Worm (Caenorhabditis elegans): ENCODE results near the gene lmbr-1.

The lmbr-1 gene

DNA sequence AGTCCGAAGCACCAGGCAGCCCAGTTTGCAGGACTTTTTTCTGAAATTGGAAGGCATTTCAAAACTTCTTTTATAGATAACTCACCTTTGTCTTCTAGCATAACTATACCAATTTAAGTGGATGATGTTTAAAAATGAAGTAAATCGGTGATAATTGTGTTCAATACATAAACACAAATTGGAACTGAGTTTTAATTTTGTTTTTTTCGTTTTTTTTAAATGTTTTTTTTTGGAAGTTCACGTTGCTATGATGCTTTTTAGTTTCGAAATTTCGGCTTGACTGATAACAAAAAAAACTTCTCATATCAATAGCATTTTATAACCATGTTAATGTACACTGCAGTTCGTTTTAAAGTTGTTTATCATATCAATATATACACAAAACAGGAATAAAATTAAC lies 17.5 kb downstream of the lmbr-1 start, which contains the start of gene ZK353.4:
Gene ZK353.4 (minus strand): TSS at position 101 of the 400 bp plus-strand sequence.
- TF ChIP-seq ets-4 (tag; optimal IDR thresholded peaks at IDR 0.05) (no peak), T23F11.4 (GFP tag; optimal IDR thresholded peaks at IDR 0.05) (no peak), pha-4 (tag; optimal IDR thresholded peaks at IDR 0.05) (no peak), tbx-2 (tag; optimal IDR thresholded peaks at IDR 0.05) (no peak), pax-1 (tag; optimal IDR thresholded peaks at IDR 0.05) (no peak), unc-55 (GFP tag; optimal IDR thresholded peaks at IDR 0.05) (no peak), hlh-8 (tag; optimal IDR thresholded peaks at IDR 0.05) (no peak), hlh-6 (tag; optimal IDR thresholded peaks at IDR 0.05) (no peak), ceh-24 (tag; optimal IDR thresholded peaks at IDR 0.05) (no peak), C38D4.7 (GFP tag; optimal IDR thresholded peaks at IDR 0.05) (no peak), ztf-16 (tag; optimal IDR thresholded peaks at IDR 0.05) (no peak), unc-42 (tag; optimal IDR thresholded peaks at IDR 0.05) (no peak), Y22D7AL.16 (tag; optimal IDR thresholded peaks at IDR 0.05) (no peak)

DNA sequence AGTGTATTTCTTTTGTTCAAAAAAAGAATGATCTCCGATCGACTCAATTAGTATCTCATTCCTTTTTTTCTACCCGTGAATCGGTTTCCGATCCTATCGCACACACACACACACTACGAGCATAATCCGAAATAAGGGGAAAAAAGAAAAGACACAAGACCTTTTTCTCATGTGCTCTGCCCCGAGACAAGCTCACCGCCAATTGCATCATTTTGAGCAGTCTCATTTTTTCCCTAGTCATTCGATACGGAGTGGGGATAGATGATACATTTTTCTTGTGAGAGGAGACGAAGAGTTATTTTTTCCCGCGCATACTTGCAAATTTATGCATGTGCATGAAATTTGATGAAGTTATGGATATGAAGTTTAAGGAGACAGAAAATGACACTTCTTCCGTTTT lies 20.3 kb downstream of the lmbr-1 start:
- TF ChIP-seq ceh-6 (GFP tag; optimal IDR thresholded peaks at IDR 0.05) (no peak), unc-42 (tag; optimal IDR thresholded peaks at IDR 0.05) (peak; percentile 81)

DNA sequence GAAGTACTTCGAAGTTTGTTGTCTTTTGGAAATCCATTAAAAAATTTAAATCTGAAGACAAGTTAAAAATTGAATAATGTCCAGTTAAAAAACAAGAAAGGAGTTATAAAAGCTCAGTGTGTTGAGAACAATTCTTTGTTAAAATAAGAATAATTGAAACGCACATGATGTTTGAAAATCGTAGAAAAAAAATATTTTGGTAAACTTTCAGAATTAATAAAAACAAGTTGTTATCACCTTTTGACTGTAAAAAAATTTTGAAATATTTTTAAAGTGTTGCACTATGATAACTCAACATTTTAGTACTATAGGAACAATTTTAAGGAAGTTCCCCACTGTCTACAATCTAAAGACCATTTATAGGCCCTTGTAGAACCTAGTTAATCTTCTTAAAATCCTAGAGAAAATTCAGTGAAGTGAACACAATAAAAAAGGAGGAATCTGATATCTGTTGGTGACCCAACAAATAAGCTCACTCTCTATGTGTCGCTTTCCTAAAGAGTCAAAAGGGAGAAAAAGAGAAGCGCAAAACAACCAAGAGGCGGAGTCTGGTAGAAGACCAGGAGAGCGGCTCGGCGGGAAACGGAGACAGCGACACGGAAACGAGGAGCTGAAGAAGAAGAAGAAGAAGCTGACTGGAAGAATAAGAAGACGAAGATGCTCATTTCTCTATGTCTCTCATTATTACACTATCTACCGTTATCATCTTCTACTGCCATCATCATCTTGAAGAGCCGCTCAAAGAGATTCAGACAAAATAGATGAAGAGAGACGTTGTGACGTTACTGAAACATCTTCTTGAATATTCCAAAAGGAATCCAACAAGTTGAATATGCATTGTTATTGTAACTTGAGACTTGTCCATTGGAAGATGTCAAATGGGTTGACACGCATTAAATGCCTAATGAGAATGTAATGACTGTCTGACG lies 22.6 kb downstream of the lmbr-1 start, which contains the start of gene ZK353.10:
Gene ZK353.10 (minus strand): TSS at position 51 of the 929 bp plus-strand sequence.
- no peak for TF ChIP-seq odd-2 (tag; optimal IDR thresholded peaks at IDR 0.05)
- no peak for TF ChIP-seq ztf-16 (tag; optimal IDR thresholded peaks at IDR 0.05)
- TF ChIP-seq madf-2 (tag; optimal IDR thresholded peaks at IDR 0.05) = no peak
- no peak for TF ChIP-seq pag-3 (tag; optimal IDR thresholded peaks at IDR 0.05; ENCODE audit: borderline replicate concordance)
- no peak for TF ChIP-seq ceh-6 (GFP tag; optimal IDR thresholded peaks at IDR 0.05)
- no peak for TF ChIP-seq sox-2 (GFP tag; IDR thresholded peaks at IDR 0.05)
- TF ChIP-seq ceh-18 (tag; optimal IDR thresholded peaks at IDR 0.05) = no peak
- TF ChIP-seq ceh-45 (GFP tag; IDR thresholded peaks at IDR 0.05) = no peak
- TF ChIP-seq ceh-34 (tag; optimal IDR thresholded peaks at IDR 0.05) = no peak
- TF ChIP-seq tbx-7 (tag; optimal IDR thresholded peaks at IDR 0.05) = no peak
- TF ChIP-seq C08G9.2 (tag; optimal IDR thresholded peaks at IDR 0.05) = no peak
- TF ChIP-seq ceh-31 (tag; optimal IDR thresholded peaks at IDR 0.05) = no peak

DNA sequence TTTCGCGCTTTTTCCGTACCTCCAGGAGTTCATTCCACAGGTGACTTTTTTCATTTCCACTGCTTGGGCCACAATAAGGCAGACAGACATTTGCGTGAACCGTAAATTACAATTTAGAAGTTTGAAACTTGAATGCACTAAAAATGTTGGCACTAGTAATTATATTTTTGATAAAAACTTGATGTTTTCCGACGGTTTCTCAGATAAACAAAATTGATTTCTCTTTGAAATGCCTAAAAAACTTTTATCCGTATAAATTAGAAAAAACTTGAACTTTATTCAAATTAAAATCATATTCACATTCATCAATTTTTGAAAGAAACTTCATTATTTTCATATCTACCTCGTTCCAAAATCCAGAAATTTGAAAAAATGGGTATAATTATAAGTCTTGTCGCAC lies 23.6 kb downstream of the lmbr-1 start, which contains the start of gene ZK353.3:
Gene ZK353.3 (plus strand): TSS at position 301 of the 400 bp plus-strand sequence.
- TF ChIP-seq fkh-10 (GFP tag; optimal IDR thresholded peaks at IDR 0.05) = no peak
- TF ChIP-seq nhr-232 (tag; optimal IDR thresholded peaks at IDR 0.05) = no peak
- no peak for TF ChIP-seq ref-2 (tag; optimal IDR thresholded peaks at IDR 0.05)
- TF ChIP-seq ets-4 (tag; optimal IDR thresholded peaks at IDR 0.05) = no peak
- no peak for TF ChIP-seq elt-4 (tag; optimal IDR thresholded peaks at IDR 0.05)
- TF ChIP-seq unc-86 (tag; optimal IDR thresholded peaks at IDR 0.05) = no peak

DNA sequence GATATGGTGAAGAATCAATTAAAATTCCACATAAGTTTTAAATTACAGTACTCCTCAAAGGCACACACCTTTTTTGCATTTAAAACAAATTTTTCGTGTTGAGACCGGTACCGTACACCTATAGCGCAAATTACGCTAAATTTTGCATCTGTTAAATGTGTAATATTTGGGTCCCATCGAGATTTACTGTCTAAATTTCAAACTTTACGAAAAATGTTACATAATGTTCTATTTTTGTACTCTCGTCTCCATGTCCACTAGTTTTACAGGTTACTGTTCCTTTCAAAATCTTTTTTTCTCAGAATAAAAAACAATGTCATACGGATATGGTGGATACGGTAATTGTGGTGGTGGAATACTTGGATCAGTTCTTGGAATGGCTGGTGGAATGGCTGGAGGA lies 26.4 kb downstream of the lmbr-1 start, which contains the start of gene ZK353.2:
Gene ZK353.2 (plus strand): TSS at position 301 of the 400 bp plus-strand sequence.
- TF ChIP-seq ceh-14 (tag; optimal IDR thresholded peaks at IDR 0.05) = no peak
- TF ChIP-seq sdc-2 (tag; optimal IDR thresholded peaks at IDR 0.05) = no peak
- no peak for TF ChIP-seq Y22D7AL.16 (tag; optimal IDR thresholded peaks at IDR 0.05)
- TF ChIP-seq unc-55 (GFP tag; optimal IDR thresholded peaks at IDR 0.05) = no peak
- TF ChIP-seq K02D7.2 (tag; optimal IDR thresholded peaks at IDR 0.05) = no peak
- TF ChIP-seq tbx-7 (tag; optimal IDR thresholded peaks at IDR 0.05) = no peak
- TF ChIP-seq ref-2 (tag; optimal IDR thresholded peaks at IDR 0.05) = no peak
- no peak for TF ChIP-seq elt-2 (tag; optimal IDR thresholded peaks at IDR 0.05)
- TF ChIP-seq pha-2 (tag; optimal IDR thresholded peaks at IDR 0.05) = no peak
- TF ChIP-seq C08G9.2 (tag; optimal IDR thresholded peaks at IDR 0.05) = no peak
- no peak for TF ChIP-seq odd-2 (tag; optimal IDR thresholded peaks at IDR 0.05)
